Fruit fly (Drosophila melanogaster) whole organism, prepupa: ENCODE measurements around the gene Shal.

Source experiments
- Blimp-1 ChIP-seq: fragments of 200-800 bp; sonication (Bioruptor generic); optimal IDR thresholded peaks from 3 replicates; lab custom pipeline; 2017; ENCODE audit warnings: missing biosample characterization, missing genetic modification characterization, mild to moderate bottlenecking, moderate library complexity, missing genetic modification reagents
- CG10669 ChIP-seq: fragments of 200-800 bp; sonication (Bioruptor generic); optimal IDR thresholded peaks from 3 replicates; lab custom pipeline; 2018; ENCODE audit warnings: missing biosample characterization, mild to moderate bottlenecking, missing genetic modification characterization, moderate library complexity
- CG11762 ChIP-seq: fragments of 200-800 bp; sonication (Bioruptor generic); optimal IDR thresholded peaks from 3 replicates; lab custom pipeline; 2016; ENCODE audit warnings: missing biosample characterization, missing genetic modification characterization; ENCODE audit not compliant: insufficient read depth
- CG11902 ChIP-seq: fragments of 200-800 bp; sonication (Bioruptor generic); optimal IDR thresholded peaks from 3 replicates; lab custom pipeline; 2016; ENCODE audit warnings: missing biosample characterization, missing genetic modification characterization
- CG15336 ChIP-seq: fragments of 200-800 bp; sonication (Bioruptor generic); IDR thresholded peaks from 2 replicates; pipeline ENCODE4 v1.3.6; 2022; ENCODE audit warnings: missing biosample characterization, missing genetic modification characterization
- CG1621 ChIP-seq: fragments of 200-800 bp; sonication (Bioruptor generic); optimal IDR thresholded peaks from 3 replicates; lab custom pipeline; 2018; ENCODE audit warnings: missing biosample characterization, mild to moderate bottlenecking, missing genetic modification characterization
- CG16779 ChIP-seq: fragments of 200-800 bp; sonication (Bioruptor generic); optimal IDR thresholded peaks from 3 replicates; lab custom pipeline; 2017; ENCODE audit warnings: missing biosample characterization, mild to moderate bottlenecking, missing genetic modification characterization
- CG3032 ChIP-seq: fragments of 200-800 bp; optimal IDR thresholded peaks from 2 replicates; lab custom pipeline; 2019; ENCODE audit warnings: missing biosample characterization, mild to moderate bottlenecking, missing genetic modification characterization, moderate library complexity
- CG34406 ChIP-seq: fragments of 200-800 bp; sonication (Bioruptor generic); optimal IDR thresholded peaks from 3 replicates; lab custom pipeline; 2016; ENCODE audit warnings: missing biosample characterization, missing genetic modification characterization
- CG3919 ChIP-seq: fragments of 200-800 bp; sonication (Bioruptor generic); optimal IDR thresholded peaks from 3 replicates; lab custom pipeline; 2016; ENCODE audit warnings: missing biosample characterization, missing genetic modification characterization
- CG4318 ChIP-seq: fragments of 200-800 bp; sonication (Bioruptor generic); optimal IDR thresholded peaks from 3 replicates; lab custom pipeline; 2017; ENCODE audit warnings: missing biosample characterization, mild to moderate bottlenecking, missing genetic modification characterization
- CG6163 ChIP-seq: fragments of 200-800 bp; sonication (Bioruptor generic); IDR thresholded peaks from 3 replicates; pipeline ENCODE4 v1.3.6; 2022; ENCODE audit warnings: missing biosample characterization, missing genetic modification characterization
- CG6276 ChIP-seq: fragments of 200-800 bp; sonication (Bioruptor generic); optimal IDR thresholded peaks from 2 replicates; lab custom pipeline; 2017; ENCODE audit warnings: missing biosample characterization, mild to moderate bottlenecking, missing genetic modification characterization
- CG6792 ChIP-seq: fragments of 200-800 bp; sonication (Bioruptor generic); optimal IDR thresholded peaks from 3 replicates; lab custom pipeline; 2016; ENCODE audit warnings: missing biosample characterization, missing genetic modification characterization
- CG6854 ChIP-seq: fragments of 200-800 bp; sonication (Bioruptor generic); optimal IDR thresholded peaks from 2 replicates; lab custom pipeline; 2017; ENCODE audit warnings: missing biosample characterization, mild to moderate bottlenecking, missing genetic modification characterization
- CG7368 ChIP-seq: fragments of 200-800 bp; sonication (Bioruptor generic); optimal IDR thresholded peaks from 3 replicates; lab custom pipeline; 2016; ENCODE audit warnings: missing biosample characterization, missing genetic modification characterization
- CG8119 ChIP-seq: fragments of 200-800 bp; sonication (Bioruptor generic); IDR thresholded peaks from 3 replicates; pipeline ENCODE4 v1.3.6; 2022; ENCODE audit warnings: missing biosample characterization, missing genetic modification characterization
- CG8319 ChIP-seq: fragments of 200-800 bp; sonication (Bioruptor generic); optimal IDR thresholded peaks from 3 replicates; lab custom pipeline; 2016; ENCODE audit warnings: missing biosample characterization, missing genetic modification characterization
- CG8632 ChIP-seq: fragments of 200-800 bp; sonication (Bioruptor generic); optimal IDR thresholded peaks from 3 replicates; lab custom pipeline; 2016; ENCODE audit warnings: missing biosample characterization, missing genetic modification characterization
- CG9139 ChIP-seq: fragments of 200-800 bp; sonication (Bioruptor generic); optimal IDR thresholded peaks from 3 replicates; lab custom pipeline; 2017; ENCODE audit warnings: missing biosample characterization, mild to moderate bottlenecking, missing genetic modification characterization
- Eip78C ChIP-seq: fragments of 200-800 bp; sonication (Bioruptor generic); peaks from one replicate; lab custom pipeline; 2016; ENCODE audit warnings: missing biosample characterization, missing genetic modification characterization
- Ets21C ChIP-seq: fragments of 200-800 bp; sonication (Bioruptor generic); optimal IDR thresholded peaks from 3 replicates; lab custom pipeline; 2016; ENCODE audit warnings: missing biosample characterization, missing genetic modification characterization
- Hr38 ChIP-seq: sonication (Bioruptor generic); optimal IDR thresholded peaks from 2 replicates; lab custom pipeline; 2016; ENCODE audit warnings: missing biosample characterization, missing genetic modification characterization
- Hr39 ChIP-seq: fragments of 200-800 bp; sonication (Bioruptor generic); optimal IDR thresholded peaks from 2 replicates; lab custom pipeline; 2016; ENCODE audit warnings: missing biosample characterization, missing genetic modification characterization
- Met ChIP-seq: fragments of 200-800 bp; sonication (Bioruptor generic); optimal IDR thresholded peaks from 3 replicates; lab custom pipeline; 2016; ENCODE audit warnings: missing biosample characterization, missing genetic modification characterization
- OdsH ChIP-seq: fragments of 200-800 bp; sonication (Bioruptor generic); optimal IDR thresholded peaks from 3 replicates; lab custom pipeline; 2016; ENCODE audit warnings: missing biosample characterization, missing genetic modification characterization
- Sox102F ChIP-seq: fragments of 200-800 bp; sonication (Bioruptor generic); optimal IDR thresholded peaks from 2 replicates; lab custom pipeline; 2016; ENCODE audit warnings: missing biosample characterization, mild to moderate bottlenecking, missing genetic modification characterization
- dsx ChIP-seq: fragments of 200-800 bp; optimal IDR thresholded peaks from 3 replicates; lab custom pipeline; 2019; ENCODE audit warnings: missing biosample characterization, mild to moderate bottlenecking, missing genetic modification characterization, moderate library complexity; ENCODE audit not compliant: poor library complexity, severe bottlenecking
- esn ChIP-seq: fragments of 200-800 bp; sonication (Bioruptor generic); optimal IDR thresholded peaks from 2 replicates; lab custom pipeline; 2016; ENCODE audit warnings: missing biosample characterization, mild to moderate bottlenecking, missing genetic modification characterization, moderate library complexity
- fd59A ChIP-seq: fragments of 200-800 bp; sonication (Bioruptor generic); optimal IDR thresholded peaks from 2 replicates; lab custom pipeline; 2017; ENCODE audit warnings: missing biosample characterization, mild to moderate bottlenecking, missing genetic modification characterization, missing genetic modification reagents
- fd85E ChIP-seq: fragments of 200-800 bp; sonication (Bioruptor generic); optimal IDR thresholded peaks from 3 replicates; lab custom pipeline; 2016; ENCODE audit warnings: missing biosample characterization, missing genetic modification characterization
- fkh ChIP-seq: fragments of 200-800 bp; sonication (Bioruptor generic); optimal IDR thresholded peaks from 3 replicates; lab custom pipeline; 2017; ENCODE audit warnings: missing biosample characterization, mild to moderate bottlenecking, missing genetic modification characterization, moderate library complexity
- lz ChIP-seq: fragments of 200-800 bp; sonication (Bioruptor generic); optimal IDR thresholded peaks from 3 replicates; lab custom pipeline; 2016; ENCODE audit warnings: missing biosample characterization, missing genetic modification characterization
- net ChIP-seq: fragments of 200-800 bp; sonication (Bioruptor generic); optimal IDR thresholded peaks from 3 replicates; lab custom pipeline; 2016; ENCODE audit warnings: missing biosample characterization, missing genetic modification characterization
- ss ChIP-seq, 2 experiments: fragments of 200-800 bp; sonication (Bioruptor generic); optimal IDR thresholded peaks; 2 replicates in 1 of 2; 3 replicates in 1 of 2; lab custom pipeline; 2017 to 2018; ENCODE audit warnings: mild to moderate bottlenecking in 2 of 2, missing biosample characterization in 2 of 2, missing genetic modification characterization in 2 of 2, moderate library complexity in 1 of 2
- svp ChIP-seq: fragments of 200-800 bp; sonication (Bioruptor generic); peaks from one replicate; lab custom pipeline; 2016; ENCODE audit warnings: missing biosample characterization, missing genetic modification characterization

Shal gene

dm6 chr3L:19560695-19561246, 23.6 kb downstream of the Shal start (continued):
- TF ChIP-seq CG8632 (GFP tag; lab: Kevin White, UChicago), result peak; percentile 98
- TF ChIP-seq CG10669 (GFP tag; lab: Kevin White, UChicago), result peak; percentile 98
- TF ChIP-seq CG15336 (GFP tag; lab: Robert Waterston, UW), result peak; percentile 99
- peak; percentile 98 for TF ChIP-seq OdsH (GFP tag; lab: Kevin White, UChicago)
- TF ChIP-seq CG4318 (GFP tag; lab: Kevin White, UChicago), result peak; percentile 96
- TF ChIP-seq CG6163 (GFP tag; lab: Robert Waterston, UW), result peak; percentile 99
- peak; percentile 99 for TF ChIP-seq CG3919 (GFP tag; lab: Kevin White, UChicago)
- TF ChIP-seq lz (GFP tag; lab: Kevin White, UChicago), result peak; percentile 98
- peak; percentile 94 for TF ChIP-seq fd85E (GFP tag; lab: Kevin White, UChicago)
- TF ChIP-seq CG9139 (GFP tag; lab: Kevin White, UChicago), result peak; percentile 98
- peak; percentile 99 for TF ChIP-seq ss (GFP tag; optimal IDR thresholded peaks at IDR 0.05; lab: Kevin White, UChicago)
- TF ChIP-seq CG11902 (GFP tag; lab: Kevin White, UChicago), result peak; percentile 97
- TF ChIP-seq esn, result peak; percentile 99
- TF ChIP-seq Met (GFP tag; lab: Kevin White, UChicago), result peak; percentile 99
- peak; percentile 99 for TF ChIP-seq CG3032 (tag; lab: Kevin White, UChicago)
- TF ChIP-seq CG34406 (GFP tag; lab: Kevin White, UChicago), result peak; percentile 98
- peak; percentile 98 for TF ChIP-seq dsx
- peak; percentile 95 for TF ChIP-seq CG8319 (GFP tag; lab: Kevin White, UChicago)
- peak; percentile 94 for TF ChIP-seq Blimp-1
- peak; percentile 99 for TF ChIP-seq CG8119 (GFP tag; lab: Robert Waterston, UW)
- TF ChIP-seq Ets21C (GFP tag; lab: Kevin White, UChicago), result peak; percentile 96
- peak; percentile 96 for TF ChIP-seq CG1621 (tag; lab: Kevin White, UChicago)
- peak; percentile 98 for TF ChIP-seq Hr39 (GFP tag; lab: Kevin White, UChicago)
- TF ChIP-seq CG11762 (GFP tag; lab: Kevin White, UChicago), result peak; percentile 97
- peak; percentile 99 for TF ChIP-seq net (GFP tag; lab: Kevin White, UChicago)
- TF ChIP-seq CG6854 (GFP tag; lab: Kevin White, UChicago), result peak; percentile 98
- peak; percentile 100 for TF ChIP-seq Eip78C
- TF ChIP-seq fkh (GFP tag; lab: Kevin White, UChicago), result peak; percentile 79
- peak; percentile 97 for TF ChIP-seq CG7368 (GFP tag; lab: Kevin White, UChicago)
- TF ChIP-seq fd59A (GFP tag; lab: Kevin White, UChicago), result peak; percentile 99
- peak; percentile 43 for TF ChIP-seq Hr38 (GFP tag; lab: Kevin White, UChicago)

- peak; percentile 72 for TF ChIP-seq Hr38 (GFP tag; lab: Kevin White, UChicago)
- TF ChIP-seq CG34406 (GFP tag; lab: Kevin White, UChicago), result no peak
- TF ChIP-seq ss (GFP tag; optimal IDR thresholded peaks at IDR 0.05; lab: Kevin White, UChicago), result peak in 1 of 2 experiments; percentile 69
- TF ChIP-seq dsx, result peak; percentile 65
- TF ChIP-seq CG6276 (GFP tag; lab: Kevin White, UChicago), result peak; percentile 75
These were observed 24.2 kb downstream of the Shal start for dm6 chr3L:19560005-19560694.

dm6 chr3L:19559171-19559570, 25.2 kb downstream of the Shal start:
- no peak for TF ChIP-seq CG16779 (tag; lab: Kevin White, UChicago)
- TF ChIP-seq Blimp-1, result no peak
- TF ChIP-seq fd85E (GFP tag; lab: Kevin White, UChicago), result no peak
- peak; percentile 5 for TF ChIP-seq svp (GFP tag; lab: Kevin White, UChicago)
- no peak for TF ChIP-seq CG6792
- TF ChIP-seq lz (GFP tag; lab: Kevin White, UChicago), result no peak
- TF ChIP-seq fkh (GFP tag; lab: Kevin White, UChicago), result peak; percentile 77
- TF ChIP-seq Sox102F (GFP tag; lab: Kevin White, UChicago), result peak; percentile 7
- TF ChIP-seq, all 60 proteins: peak for 3
